Worm (Caenorhabditis elegans) whole organism, young adult: ENCODE results near the gene pyt-1.

ENCODE experiments used
- B0336.3 ChIP-seq: fragments of 200-800 bp; sonication (Bioruptor generic); IDR thresholded peaks from 2 replicates; pipeline ENCODE4 v1.3.6; 2022; ENCODE audit warnings: missing genetic modification characterization, missing compliant biosample characterization
- D2030.7 ChIP-seq: fragments of 200-800 bp; sonication (Bioruptor generic); IDR thresholded peaks from 2 replicates; pipeline ENCODE4 v1.3.6; 2022; ENCODE audit warnings: missing genetic modification reagents, missing genetic modification characterization, missing compliant biosample characterization
- F23B12.7 ChIP-seq: sonication (generic microtip); optimal IDR thresholded peaks from 2 replicates; lab custom pipeline; 2017; ENCODE audit warnings: missing genetic modification characterization, mild to moderate bottlenecking, missing compliant biosample characterization, antibody characterized with exemption, moderate library complexity; ENCODE audit not compliant: insufficient read depth
- F37B4.10 ChIP-seq: fragments of 200-800 bp; sonication (Bioruptor generic); IDR thresholded peaks from 2 replicates; pipeline ENCODE4 v1.3.6; 2022; ENCODE audit warnings: missing genetic modification characterization, missing compliant biosample characterization
- F49E8.2 ChIP-seq: sonication (generic microtip); optimal IDR thresholded peaks from 3 replicates; lab custom pipeline; 2017; ENCODE audit warnings: missing genetic modification characterization, mild to moderate bottlenecking, missing compliant biosample characterization, antibody characterized with exemption, moderate library complexity; ENCODE audit not compliant: insufficient read depth
- Y53G8AR.9 ChIP-seq: fragments of 200-800 bp; sonication (Bioruptor generic); conservative IDR thresholded peaks from 2 replicates; pipeline ENCODE4 v1.3.6; 2022; ENCODE audit warnings: missing genetic modification reagents, missing genetic modification characterization, missing compliant biosample characterization
- ccch-3 ChIP-seq: fragments of 200-800 bp; sonication (Bioruptor generic); optimal IDR thresholded peaks from 2 replicates; lab custom pipeline; 2018; ENCODE audit warnings: mild to moderate bottlenecking, missing genetic modification characterization, missing compliant biosample characterization
- cebp-1 ChIP-seq, 2 experiments: fragments of 200-800 bp in 1 of 2; sonication (Bioruptor generic) in 1 of 2; sonication (generic microtip) in 1 of 2; IDR thresholded peaks in 1 of 2; optimal IDR thresholded peaks in 1 of 2; 2 replicates each; pipeline versions ENCODE4 v1.3.6 to Lab custom; 2017 to 2022; ENCODE audit warnings: missing compliant biosample characterization in 2 of 2, missing genetic modification characterization in 2 of 2, mild to moderate bottlenecking in 1 of 2, missing genetic modification reagents in 1 of 2, moderate library complexity in 1 of 2
- cebp-2 ChIP-seq: fragments of 200-800 bp; sonication (Bioruptor generic); IDR thresholded peaks from 2 replicates; pipeline ENCODE4 v1.3.6; 2022; ENCODE audit warnings: missing genetic modification characterization, missing compliant biosample characterization
- ceh-27 ChIP-seq: fragments of 200-800 bp; sonication (Bioruptor generic); optimal IDR thresholded peaks from 2 replicates; lab custom pipeline; 2018; ENCODE audit warnings: mild to moderate bottlenecking, missing genetic modification characterization, moderate library complexity, missing compliant biosample characterization
- dox-1 ChIP-seq: fragments of 200-800 bp; sonication (Bioruptor generic); IDR thresholded peaks from 2 replicates; pipeline ENCODE4 v1.3.6; 2022; ENCODE audit warnings: missing genetic modification reagents, missing genetic modification characterization, missing compliant biosample characterization
- egrh-3 ChIP-seq: fragments of 200-800 bp; sonication (Bioruptor generic); IDR thresholded peaks from 2 replicates; pipeline ENCODE4 v1.3.6; 2022; ENCODE audit warnings: missing genetic modification reagents, missing genetic modification characterization, missing compliant biosample characterization
- hlh-26 ChIP-seq: fragments of 200-800 bp; sonication (Bioruptor generic); conservative IDR thresholded peaks from 2 replicates; pipeline ENCODE4 v1.3.6; 2022; ENCODE audit warnings: missing genetic modification reagents, missing genetic modification characterization, missing compliant biosample characterization
- hmg-1.2 ChIP-seq: fragments of 200-800 bp; sonication (Bioruptor generic); IDR thresholded peaks from 2 replicates; pipeline ENCODE4 v1.3.6; 2022; ENCODE audit warnings: missing genetic modification reagents, missing genetic modification characterization, missing compliant biosample characterization
- hrde-1 ChIP-seq: sonication (generic microtip); optimal IDR thresholded peaks from 2 replicates; lab custom pipeline; 2016; ENCODE audit warnings: missing genetic modification characterization, mild to moderate bottlenecking, missing compliant biosample characterization, moderate library complexity, missing genotype, missing genetic modification reagents, borderline replicate concordance
- hsf-1 ChIP-seq: fragments of 200-800 bp; sonication (Bioruptor generic); IDR thresholded peaks from 2 replicates; pipeline ENCODE4 v1.3.6; 2022; ENCODE audit warnings: missing genetic modification reagents, missing genetic modification characterization, missing compliant biosample characterization
- lin-35 ChIP-seq, 3 experiments: fragments of 150-350 bp in 2 of 3; sonication (generic microtip) in 1 of 3; optimal IDR thresholded peaks; 2 replicates each; lab custom pipeline; 2014 to 2018; ENCODE audit warnings: missing biosample characterization in 3 of 3, missing genetic modification characterization in 3 of 3, missing genetic modification reagents in 3 of 3
- lin-40 ChIP-seq: sonication (generic microtip); optimal IDR thresholded peaks from 2 replicates; lab custom pipeline; 2016; ENCODE audit warnings: missing genetic modification characterization, mild to moderate bottlenecking, missing compliant biosample characterization, missing genotype, missing genetic modification reagents
- lin-54 ChIP-seq: fragments of 200-800 bp; sonication (Bioruptor generic); optimal IDR thresholded peaks from 2 replicates; lab custom pipeline; 2018; ENCODE audit warnings: mild to moderate bottlenecking, missing genetic modification characterization, missing compliant biosample characterization
- lsl-1 ChIP-seq: fragments of 200-800 bp; sonication (Bioruptor generic); optimal IDR thresholded peaks from 2 replicates; lab custom pipeline; 2018; ENCODE audit warnings: mild to moderate bottlenecking, missing genetic modification characterization, moderate library complexity, missing compliant biosample characterization
- madf-10 ChIP-seq: sonication (generic microtip); optimal IDR thresholded peaks from 2 replicates; lab custom pipeline; 2016; ENCODE audit warnings: mild to moderate bottlenecking, missing genetic modification characterization, missing compliant biosample characterization
- madf-6 ChIP-seq: fragments of 200-800 bp; sonication (Bioruptor generic); IDR thresholded peaks from 2 replicates; pipeline ENCODE4 v1.3.6; 2022; ENCODE audit warnings: missing genetic modification reagents, missing genetic modification characterization, missing compliant biosample characterization
- mcd-1 ChIP-seq: fragments of 200-800 bp; sonication (Bioruptor generic); IDR thresholded peaks from 2 replicates; pipeline ENCODE4 v1.3.6; 2022; ENCODE audit warnings: missing genetic modification reagents, missing genetic modification characterization, missing compliant biosample characterization
- mel-28 ChIP-seq: sonication (generic microtip); optimal IDR thresholded peaks from 2 replicates; lab custom pipeline; 2016; ENCODE audit warnings: borderline replicate concordance, mild to moderate bottlenecking, missing genetic modification characterization, missing compliant biosample characterization
- nfya-2 ChIP-seq: fragments of 200-800 bp; sonication (Bioruptor generic); IDR thresholded peaks from 2 replicates; pipeline ENCODE4 v1.3.6; 2022; ENCODE audit warnings: missing genetic modification reagents, missing genetic modification characterization, missing compliant biosample characterization
- nfyb-1 ChIP-seq: fragments of 200-800 bp; sonication (Bioruptor generic); IDR thresholded peaks from 2 replicates; pipeline ENCODE4 v1.3.6; 2022; ENCODE audit warnings: missing genetic modification reagents, missing genetic modification characterization, missing compliant biosample characterization
- nhr-80 ChIP-seq: sonication (generic microtip); optimal IDR thresholded peaks from 2 replicates; lab custom pipeline; 2016; ENCODE audit warnings: missing genetic modification characterization, missing compliant biosample characterization
- nhr-90 ChIP-seq: sonication (generic microtip); optimal IDR thresholded peaks from 2 replicates; lab custom pipeline; 2016; ENCODE audit warnings: missing genotype, mild to moderate bottlenecking, missing genetic modification characterization, missing compliant biosample characterization
- pbrm-1 ChIP-seq: fragments of 200-800 bp; sonication (Bioruptor generic); IDR thresholded peaks from 2 replicates; pipeline ENCODE4 v1.3.6; 2022; ENCODE audit warnings: missing genetic modification reagents, missing genetic modification characterization, missing compliant biosample characterization
- pha-4 ChIP-seq: fragments of 150-350 bp; sonication (generic microtip); optimal IDR thresholded peaks from 2 replicates; lab custom pipeline; 2014; ENCODE audit warnings: missing biosample characterization, missing genetic modification reagents, missing genetic modification characterization
- sea-2 ChIP-seq: fragments of 200-800 bp; sonication (Bioruptor generic); IDR thresholded peaks from 2 replicates; pipeline ENCODE4 v1.3.6; 2022; ENCODE audit warnings: missing genetic modification characterization, missing compliant biosample characterization
- snpc-1.1 ChIP-seq: sonication (generic microtip); optimal IDR thresholded peaks from 2 replicates; lab custom pipeline; 2017; ENCODE audit warnings: missing genetic modification characterization, mild to moderate bottlenecking, missing compliant biosample characterization, antibody characterized with exemption, moderate library complexity, missing genotype, missing genetic modification reagents; ENCODE audit not compliant: insufficient read depth
- snpc-3.4 ChIP-seq: sonication (generic microtip); optimal IDR thresholded peaks from 2 replicates; lab custom pipeline; 2017; ENCODE audit warnings: missing genetic modification characterization, mild to moderate bottlenecking, missing compliant biosample characterization, antibody characterized with exemption, moderate library complexity, missing genotype, missing genetic modification reagents
- snpc-4 ChIP-seq, 5 experiments: fragments of 150-350 bp in 1 of 5; sonication (generic microtip) in 4 of 5; optimal IDR thresholded peaks; 2 replicates each; lab custom pipeline; 2014 to 2018; ENCODE audit warnings: missing genetic modification characterization in 5 of 5, missing biosample characterization in 3 of 5, antibody characterized with exemption in 2 of 5, mild to moderate bottlenecking in 2 of 5, missing compliant biosample characterization in 2 of 5, missing genotype in 2 of 5, moderate library complexity in 2 of 5, missing genetic modification reagents in 1 of 5
- tbp1 ChIP-seq: fragments of 200-800 bp; sonication (Bioruptor generic); optimal IDR thresholded peaks from 2 replicates; lab custom pipeline; 2018; ENCODE audit warnings: mild to moderate bottlenecking, missing genetic modification characterization, missing compliant biosample characterization
- unc-130 ChIP-seq: sonication (generic microtip); optimal IDR thresholded peaks from 2 replicates; lab custom pipeline; 2016; ENCODE audit warnings: missing genetic modification reagents, missing genetic modification characterization, missing compliant biosample characterization
- unc-62 ChIP-seq: fragments of 150-350 bp; optimal IDR thresholded peaks from 2 replicates; lab custom pipeline; 2014; ENCODE audit warnings: missing biosample characterization, missing genetic modification reagents, missing genetic modification characterization
- ztf-18 ChIP-seq: sonication (generic microtip); optimal IDR thresholded peaks from 2 replicates; lab custom pipeline; 2016; ENCODE audit warnings: missing genotype, mild to moderate bottlenecking, missing genetic modification characterization, missing compliant biosample characterization

pyt-1 gene

DNA sequence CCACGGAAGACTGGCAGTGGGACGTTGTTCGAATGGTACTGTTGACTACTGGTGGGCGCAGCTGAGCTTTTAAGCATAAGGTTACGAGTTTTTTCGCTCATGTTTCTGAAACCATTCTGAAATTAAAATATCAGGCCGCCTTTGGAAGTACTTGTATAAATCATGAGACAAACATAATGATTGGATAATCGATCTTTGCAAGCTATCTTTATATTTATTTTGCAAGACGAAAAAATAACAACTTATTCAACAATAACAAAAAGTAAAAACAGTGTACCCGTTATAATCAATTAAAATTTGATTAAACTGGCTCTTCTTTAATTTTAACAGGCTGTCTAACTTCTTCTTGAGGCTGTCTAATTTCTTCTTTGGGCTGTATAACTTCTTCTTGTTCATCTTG lies 23.6 kb downstream of the pyt-1 start, which contains the start of gene ZK856.16:
Gene ZK856.16 (minus strand): TSS at position 101 of the 400 bp plus-strand sequence.
- TF ChIP-seq nfya-2 (GFP tag; lab: Robert Waterston, UW) = no peak

DNA sequence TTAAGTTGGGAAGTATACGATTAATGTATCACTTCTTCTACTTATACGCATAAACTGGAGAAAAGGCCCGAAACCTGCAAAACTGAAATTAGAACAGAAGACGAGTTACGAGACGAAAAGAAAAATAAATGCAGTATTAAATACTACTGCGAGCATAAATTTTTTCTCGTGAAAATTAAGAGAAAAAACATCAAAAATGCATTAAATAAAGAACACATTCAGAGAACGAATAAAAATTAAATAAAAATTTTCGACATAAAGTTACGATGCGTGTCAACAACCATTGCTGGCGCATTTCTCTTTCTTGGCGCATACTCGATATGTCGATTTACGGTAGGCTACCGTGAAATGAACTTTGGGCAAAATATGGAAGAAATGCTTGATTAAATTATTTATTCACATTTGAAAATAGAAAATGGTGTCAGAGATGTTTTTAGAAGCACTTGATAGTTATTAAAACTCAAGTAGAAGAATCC lies 24.2 kb downstream of the pyt-1 start, which contains the start of the genes ZK856.19 and ZK856.11:
Gene ZK856.19 (minus strand): TSS at position 51 of the 476 bp plus-strand sequence.
Gene ZK856.11 (minus strand): TSS at position 76 of the 476 bp plus-strand sequence.
- TF ChIP-seq F23B12.7 (tag; lab: Kevin White, UChicago) (peak; percentile 45), egrh-3 (GFP tag; lab: Robert Waterston, UW) (no peak), pha-4 (tag; lab: Kevin White, UChicago) (no peak), ccch-3 (no peak), nhr-80 (tag; lab: Kevin White, UChicago) (peak; percentile 11), mel-28 (tag; lab: Kevin White, UChicago) (no peak), dox-1 (GFP tag; lab: Robert Waterston, UW) (peak; percentile 24; the same call in 1 of the 2 replicates), nhr-90 (tag; lab: Kevin White, UChicago) (no peak), hrde-1 (peak; percentile 0), lsl-1 (GFP tag; lab: Kevin White, UChicago) (peak; percentile 31), unc-130 (GFP tag; lab: Kevin White, UChicago) (peak; percentile 5), snpc-1.1 (tag; lab: Kevin White, UChicago) (no peak), F37B4.10 (GFP tag; lab: Robert Waterston, UW) (no peak), D2030.7 (GFP tag; lab: Robert Waterston, UW) (peak; percentile 17; the same call in 1 of the 2 replicates), madf-6 (GFP tag; lab: Robert Waterston, UW) (peak; percentile 24; the same call in 1 of the 2 replicates), cebp-2 (GFP tag; lab: Robert Waterston, UW) (no peak), nfyb-1 (no peak), hsf-1 (0 out of 2 replicates have a peak, but pooled peaks have one; percentile 18), pbrm-1 (GFP tag; lab: Robert Waterston, UW) (0 out of 2 replicates have a peak, but pooled peaks have one; percentile 20), lin-54 (GFP tag; lab: Kevin White, UChicago) (peak; percentile 58), lin-40 (peak; percentile 61), Y53G8AR.9 (0 out of 2 replicates have a peak, but pooled peaks have one; percentile 65), snpc-3.4 (tag; lab: Kevin White, UChicago) (peak; percentile 41), F49E8.2 (tag; lab: Kevin White, UChicago) (peak; percentile 41), hmg-1.2 (GFP tag; lab: Robert Waterston, UW) (peak; percentile 32; the same call in 1 of the 2 replicates), lin-35 (GFP tag; optimal IDR thresholded peaks at IDR 0.05; lab: Kevin White, UChicago) (peak in 1 of 3 experiments; percentile 55), ztf-18 (tag; lab: Kevin White, UChicago) (peak; percentile 93), snpc-4 (GFP tag; optimal IDR thresholded peaks at IDR 0.05; lab: Kevin White, UChicago) (no peak), snpc-4 (tag; optimal IDR thresholded peaks at IDR 0.05; lab: Kevin White, UChicago) (peak in 2 of 4 experiments; percentile 35 to 49), cebp-1 (GFP tag; IDR thresholded peaks at IDR 0.05; lab: Robert Waterston, UW) (no peak), cebp-1 (tag; optimal IDR thresholded peaks at IDR 0.05; lab: Kevin White, UChicago) (peak; percentile 54), hlh-26 (no peak), B0336.3 (GFP tag; lab: Robert Waterston, UW) (0 out of 2 replicates have a peak, but pooled peaks have one; percentile 49), tbp1 (GFP tag; lab: Kevin White, UChicago) (peak; percentile 44), sea-2 (GFP tag; lab: Robert Waterston, UW) (no peak), mcd-1 (GFP tag; lab: Robert Waterston, UW) (peak; percentile 39; the same call in 1 of the 2 replicates), madf-10 (tag; lab: Kevin White, UChicago) (peak; percentile 29), unc-62 (no peak), ceh-27 (peak; percentile 14)
- TF ChIP-seq, all 124 proteins: peak for 25
